Worm (Caenorhabditis elegans): ENCODE results near the gene srw-55.

The srw-55 gene

DNA sequence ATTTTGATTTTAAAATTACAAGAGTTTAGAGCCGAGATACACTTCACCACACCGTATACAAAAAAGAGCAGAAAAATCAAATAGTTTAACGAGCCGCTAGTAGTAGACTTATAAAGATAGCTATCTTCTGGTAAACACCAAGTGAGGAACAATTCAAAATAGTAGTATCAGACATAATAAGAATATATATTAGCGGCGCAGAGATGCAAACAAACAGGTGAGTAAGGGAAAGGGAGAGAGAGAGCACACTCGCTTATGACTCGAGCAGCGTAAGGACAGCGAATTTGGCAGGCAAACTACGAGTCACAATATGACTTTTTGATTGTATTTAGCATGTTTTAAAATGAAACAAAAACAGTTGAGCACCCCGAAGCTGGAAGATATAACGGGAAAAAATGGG, 48.9 kb downstream of the srw-55 start:
- no peak for TF ChIP-seq unc-55 (GFP tag; optimal IDR thresholded peaks at IDR 0.05)
- TF ChIP-seq dve-1 (tag; optimal IDR thresholded peaks at IDR 0.05) = no peak

DNA sequence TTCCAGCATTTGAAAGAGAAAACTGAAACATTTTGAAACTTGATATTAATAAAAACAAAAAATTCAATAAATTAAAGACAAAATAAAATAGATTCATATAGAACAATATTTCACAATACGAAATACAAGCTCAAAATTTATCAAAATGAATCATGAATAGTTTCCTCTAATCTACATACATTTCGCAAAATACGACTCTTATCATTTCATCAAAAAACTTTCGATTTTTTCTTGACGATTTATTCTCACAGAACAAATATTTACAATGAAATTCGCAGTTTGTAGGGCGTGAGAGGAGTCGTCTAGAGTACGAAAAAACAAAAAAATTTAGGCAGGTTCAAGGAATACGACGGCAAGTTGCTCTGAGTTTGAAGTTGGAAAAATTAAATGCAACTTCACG, 50.0 kb downstream of the srw-55 start:
- TF ChIP-seq sox-2 (GFP tag; IDR thresholded peaks at IDR 0.05) = no peak
- no peak for TF ChIP-seq pha-4 (tag; optimal IDR thresholded peaks at IDR 0.05)
- TF ChIP-seq sox-4 (tag; optimal IDR thresholded peaks at IDR 0.05) = no peak
- TF ChIP-seq ceh-9 (tag; optimal IDR thresholded peaks at IDR 0.05) = no peak
- TF ChIP-seq npax-4 (tag; optimal IDR thresholded peaks at IDR 0.05) = no peak
- TF ChIP-seq ceh-34 (tag; optimal IDR thresholded peaks at IDR 0.05) = no peak
- no peak for TF ChIP-seq ztf-16 (tag; optimal IDR thresholded peaks at IDR 0.05)
- no peak for TF ChIP-seq nhr-11 (tag; optimal IDR thresholded peaks at IDR 0.05)
- no peak for TF ChIP-seq ceh-19 (GFP tag; optimal IDR thresholded peaks at IDR 0.05)
- no peak for TF ChIP-seq hlh-6 (tag; optimal IDR thresholded peaks at IDR 0.05)
